Worm (Caenorhabditis elegans) whole organism, L2 larva: ENCODE data around the gene mua-3.
A peak's percentile ranks its signal among the peaks of the same experiment; 100 is the strongest.

Source experiments
- C34F6.9 ChIP-seq: fragments of 150-350 bp; optimal IDR thresholded peaks from 2 replicates; lab custom pipeline; 2014; ENCODE audit warnings: missing biosample characterization, missing genetic modification characterization
- F13H6.1 ChIP-seq: sonication (generic microtip); optimal IDR thresholded peaks from 2 replicates; lab custom pipeline; 2016; ENCODE audit warnings: missing genetic modification characterization, missing compliant biosample characterization
- R02D3.7 ChIP-seq: fragments of 150-350 bp; optimal IDR thresholded peaks from 2 replicates; lab custom pipeline; 2014; ENCODE audit warnings: missing biosample characterization, missing genetic modification characterization
- Y55F3AM.14 ChIP-seq: fragments of 200-800 bp; sonication (Bioruptor generic); optimal IDR thresholded peaks from 2 replicates; lab custom pipeline; 2018; ENCODE audit warnings: mild to moderate bottlenecking, missing genetic modification characterization, missing compliant biosample characterization
- ZK546.5 ChIP-seq: sonication (generic microtip); optimal IDR thresholded peaks from 2 replicates; lab custom pipeline; 2017; ENCODE audit warnings: missing biosample characterization, missing genetic modification characterization
- alr-1 ChIP-seq: fragments of 150-350 bp; optimal IDR thresholded peaks from 2 replicates; lab custom pipeline; 2014; ENCODE audit warnings: missing biosample characterization, missing genetic modification characterization
- aly-2 ChIP-seq: fragments of 150-350 bp; optimal IDR thresholded peaks from 2 replicates; lab custom pipeline; 2014; ENCODE audit warnings: missing biosample characterization, missing genetic modification characterization
- ama-1 ChIP-seq: fragments of 150-350 bp; optimal IDR thresholded peaks from 2 replicates; lab custom pipeline; 2018; ENCODE audit warnings: inconsistent platforms
- blmp-1 ChIP-seq: sonication (generic microtip); optimal IDR thresholded peaks from 2 replicates; lab custom pipeline; 2017; ENCODE audit warnings: missing genetic modification characterization, mild to moderate bottlenecking, missing compliant biosample characterization, antibody characterized with exemption, moderate library complexity; ENCODE audit not compliant: insufficient read depth
- ceh-16 ChIP-seq: fragments of 150-350 bp; optimal IDR thresholded peaks from 2 replicates; lab custom pipeline; 2014; ENCODE audit warnings: missing biosample characterization, missing genetic modification characterization
- ceh-82 ChIP-seq: fragments of 150-350 bp; optimal IDR thresholded peaks from 2 replicates; lab custom pipeline; 2014; ENCODE audit warnings: missing biosample characterization, missing genetic modification characterization
- crh-2 ChIP-seq: sonication (generic microtip); optimal IDR thresholded peaks from 2 replicates; lab custom pipeline; 2017; ENCODE audit warnings: missing biosample characterization, missing genetic modification characterization
- dmd-4 ChIP-seq: sonication (generic microtip); optimal IDR thresholded peaks from 2 replicates; lab custom pipeline; 2017; ENCODE audit warnings: missing biosample characterization, missing genetic modification characterization
- egl-27 ChIP-seq: sonication (generic microtip); optimal IDR thresholded peaks from 3 replicates; lab custom pipeline; 2017; ENCODE audit warnings: missing biosample characterization, missing genetic modification reagents, missing genetic modification characterization
- elt-1 ChIP-seq: fragments of 150-350 bp; optimal IDR thresholded peaks from 2 replicates; lab custom pipeline; 2014; ENCODE audit warnings: missing biosample characterization, missing genetic modification characterization
- elt-3 ChIP-seq: sonication (generic microtip); optimal IDR thresholded peaks from 2 replicates; lab custom pipeline; 2017; ENCODE audit warnings: missing biosample characterization, missing genetic modification characterization
- fos-1 ChIP-seq: fragments of 150-350 bp; optimal IDR thresholded peaks from 2 replicates; lab custom pipeline; 2014; ENCODE audit warnings: missing biosample characterization, missing genetic modification characterization
- gmeb-1 ChIP-seq: fragments of 150-350 bp; optimal IDR thresholded peaks from 2 replicates; lab custom pipeline; 2014; ENCODE audit warnings: missing biosample characterization, missing genetic modification characterization
- lin-11 ChIP-seq: fragments of 150-350 bp; sonication (generic microtip); optimal IDR thresholded peaks from 2 replicates; lab custom pipeline; 2014; ENCODE audit warnings: missing biosample characterization, missing genetic modification characterization, inconsistent platforms, mixed read lengths
- lin-13 ChIP-seq: fragments of 150-350 bp; optimal IDR thresholded peaks from 2 replicates; lab custom pipeline; 2014; ENCODE audit warnings: missing biosample characterization, missing genetic modification reagents, missing genetic modification characterization
- lin-39 ChIP-seq: fragments of 150-350 bp; optimal IDR thresholded peaks from 2 replicates; lab custom pipeline; 2014; ENCODE audit warnings: missing biosample characterization, missing genetic modification reagents, missing genetic modification characterization
- lsy-2 ChIP-seq, 2 experiments: fragments of 150-350 bp in 1 of 2; sonication (generic microtip) in 1 of 2; optimal IDR thresholded peaks; 2 replicates each; lab custom pipeline; 2014 to 2017; ENCODE audit warnings: missing biosample characterization in 2 of 2, missing genetic modification characterization in 2 of 2
- mab-5 ChIP-seq: fragments of 150-350 bp; optimal IDR thresholded peaks from 2 replicates; lab custom pipeline; 2014; ENCODE audit warnings: missing biosample characterization, missing genetic modification characterization
- mbf-1 ChIP-seq: sonication (generic microtip); optimal IDR thresholded peaks from 2 replicates; lab custom pipeline; 2017; ENCODE audit warnings: missing biosample characterization, missing genetic modification characterization
- mdl-1 ChIP-seq, 2 experiments: fragments of 150-350 bp in 1 of 2; sonication (generic microtip) in 1 of 2; optimal IDR thresholded peaks; 2 replicates each; lab custom pipeline; 2017; ENCODE audit warnings: missing biosample characterization in 2 of 2, missing genetic modification characterization in 2 of 2
- nhr-10 ChIP-seq: sonication (generic microtip); optimal IDR thresholded peaks from 2 replicates; lab custom pipeline; 2017; ENCODE audit warnings: missing biosample characterization, missing genetic modification characterization
- nhr-11 ChIP-seq: fragments of 150-350 bp; optimal IDR thresholded peaks from 2 replicates; lab custom pipeline; 2014; ENCODE audit warnings: missing biosample characterization, missing genetic modification characterization
- nhr-12 ChIP-seq: fragments of 150-350 bp; optimal IDR thresholded peaks from 2 replicates; lab custom pipeline; 2014; ENCODE audit warnings: missing biosample characterization, missing genetic modification characterization
- nhr-129 ChIP-seq: fragments of 150-350 bp; optimal IDR thresholded peaks from 2 replicates; lab custom pipeline; 2014; ENCODE audit warnings: missing biosample characterization, missing genetic modification characterization
- nhr-21 ChIP-seq: fragments of 150-350 bp; optimal IDR thresholded peaks from 2 replicates; lab custom pipeline; 2014; ENCODE audit warnings: missing biosample characterization, missing genetic modification characterization
- nhr-23 ChIP-seq: fragments of 150-350 bp; optimal IDR thresholded peaks from 2 replicates; lab custom pipeline; 2014; ENCODE audit warnings: missing biosample characterization, missing genetic modification reagents, missing genetic modification characterization
- nhr-237 ChIP-seq: fragments of 150-350 bp; optimal IDR thresholded peaks from 2 replicates; lab custom pipeline; 2014; ENCODE audit warnings: missing biosample characterization, missing genetic modification characterization
- nhr-25 ChIP-seq: fragments of 150-350 bp; sonication (generic microtip); optimal IDR thresholded peaks from 3 replicates; lab custom pipeline; 2014; ENCODE audit warnings: missing biosample characterization, missing genetic modification characterization
- nhr-6 ChIP-seq: fragments of 150-350 bp; optimal IDR thresholded peaks from 2 replicates; lab custom pipeline; 2014; ENCODE audit warnings: missing biosample characterization, missing genetic modification characterization
- nhr-77 ChIP-seq: fragments of 150-350 bp; optimal IDR thresholded peaks from 2 replicates; lab custom pipeline; 2014; ENCODE audit warnings: missing biosample characterization, missing genetic modification characterization
- peb-1 ChIP-seq: fragments of 150-350 bp; optimal IDR thresholded peaks from 2 replicates; lab custom pipeline; 2014; ENCODE audit warnings: missing biosample characterization, missing genetic modification characterization
- sem-4 ChIP-seq: fragments of 150-350 bp; optimal IDR thresholded peaks from 2 replicates; lab custom pipeline; 2014; ENCODE audit warnings: missing biosample characterization, missing genetic modification reagents, missing genetic modification characterization
- skn-1 ChIP-seq: sonication (generic microtip); optimal IDR thresholded peaks from 2 replicates; lab custom pipeline; 2017; ENCODE audit warnings: missing biosample characterization, missing genetic modification characterization
- sma-3 ChIP-seq: sonication (generic microtip); optimal IDR thresholded peaks from 2 replicates; lab custom pipeline; 2016; ENCODE audit warnings: missing genetic modification reagents, missing genetic modification characterization, missing compliant biosample characterization
- sma-9 ChIP-seq, 2 experiments: fragments of 150-350 bp in 1 of 2; sonication (generic microtip) in 1 of 2; optimal IDR thresholded peaks; 2 replicates each; lab custom pipeline; 2014 to 2016; ENCODE audit warnings: missing genetic modification characterization in 2 of 2, mild to moderate bottlenecking in 1 of 2, missing biosample characterization in 1 of 2, missing compliant biosample characterization in 1 of 2, missing genetic modification reagents in 1 of 2, moderate library complexity in 1 of 2
- snpc-4 ChIP-seq: fragments of 150-350 bp; optimal IDR thresholded peaks from 2 replicates; lab custom pipeline; 2014; ENCODE audit warnings: missing biosample characterization, missing genetic modification characterization
- unc-39 ChIP-seq: fragments of 150-350 bp; optimal IDR thresholded peaks from 2 replicates; lab custom pipeline; 2014; ENCODE audit warnings: missing biosample characterization, missing genetic modification characterization
- unc-55 ChIP-seq: fragments of 150-350 bp; sonication (generic microtip); optimal IDR thresholded peaks from 3 replicates; lab custom pipeline; 2014; ENCODE audit warnings: missing biosample characterization, missing genetic modification reagents, missing genetic modification characterization
- unc-62 ChIP-seq: fragments of 150-350 bp; optimal IDR thresholded peaks from 2 replicates; lab custom pipeline; 2014; ENCODE audit warnings: missing biosample characterization, missing genetic modification reagents, missing genetic modification characterization
- zag-1 ChIP-seq: fragments of 150-350 bp; optimal IDR thresholded peaks from 2 replicates; lab custom pipeline; 2014; ENCODE audit warnings: missing biosample characterization, missing genetic modification characterization
- ztf-1 ChIP-seq: fragments of 200-800 bp; sonication (Bioruptor generic); conservative IDR thresholded peaks from 2 replicates; pipeline ENCODE4 v1.3.6; 2022; ENCODE audit warnings: missing genetic modification characterization, missing compliant biosample characterization
- ztf-11 ChIP-seq: sonication (generic microtip); optimal IDR thresholded peaks from 2 replicates; lab custom pipeline; 2017; ENCODE audit warnings: missing biosample characterization, missing genetic modification characterization
- ztf-4 ChIP-seq: fragments of 150-350 bp; optimal IDR thresholded peaks from 2 replicates; lab custom pipeline; 2014; ENCODE audit warnings: missing biosample characterization, missing genetic modification characterization

Gene mua-3

DNA sequence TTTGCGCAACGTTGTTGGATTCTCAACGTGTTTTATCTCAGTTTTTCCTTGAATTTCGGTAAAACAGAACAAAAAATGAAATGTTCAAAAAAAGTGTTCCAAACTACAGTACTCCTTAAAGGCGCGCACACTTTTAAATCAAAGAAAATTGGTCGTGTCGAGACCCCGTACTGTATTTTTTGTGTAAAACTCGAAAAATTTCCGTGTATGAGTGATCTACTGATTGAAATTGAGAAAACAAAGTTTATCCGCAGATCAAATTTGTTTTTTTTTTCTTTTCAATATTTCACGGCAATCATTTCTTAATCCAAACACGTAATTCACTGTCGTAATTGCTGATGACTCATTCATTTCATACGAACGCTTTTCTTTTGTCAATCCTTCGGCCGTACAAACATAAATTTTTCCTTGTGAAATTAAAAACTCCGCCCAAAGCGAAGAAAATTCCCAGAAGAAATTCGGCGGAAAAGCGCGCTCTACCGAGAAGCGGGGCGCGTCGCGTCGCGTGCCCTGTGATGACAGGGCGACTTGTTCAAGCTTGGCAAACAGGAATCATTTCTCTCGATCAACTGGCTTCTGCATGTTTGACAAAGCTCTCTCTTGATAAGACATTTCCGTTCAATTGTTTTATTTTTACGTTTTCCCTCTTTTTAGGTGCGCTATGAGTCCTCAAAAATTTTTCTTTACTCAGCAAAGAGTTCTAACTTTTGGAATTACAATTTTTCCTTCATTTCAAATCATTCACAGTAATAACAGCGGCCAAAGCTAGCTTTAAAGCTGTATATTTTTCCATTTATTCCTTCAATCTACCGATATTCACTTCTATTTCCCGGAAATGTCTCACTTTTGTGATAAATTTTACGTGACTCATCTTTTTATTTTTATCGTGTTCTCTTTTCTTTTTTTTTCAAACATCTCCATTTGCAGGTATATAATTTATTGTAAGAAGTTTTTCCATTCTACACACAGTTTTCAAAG lies 42.7 kb downstream of the mua-3 start, which contains the start of gene chc-1:
Gene chc-1 (plus strand): TSS at position 928 of the 978 bp plus-strand sequence.
- TF ChIP-seq lin-13 (GFP tag; lab: Kevin White, UChicago) (no peak), unc-39 (tag; lab: Kevin White, UChicago) (no peak), skn-1 (no peak), elt-3 (no peak), nhr-21 (no peak), mbf-1 (tag; lab: Kevin White, UChicago) (no peak), aly-2 (tag; lab: Kevin White, UChicago) (no peak), ztf-11 (no peak), nhr-129 (peak; percentile 34), unc-55 (GFP tag; lab: Kevin White, UChicago) (peak; percentile 51), ZK546.5 (tag; lab: Kevin White, UChicago) (no peak), F13H6.1 (tag; lab: Kevin White, UChicago) (no peak), R02D3.7 (tag; lab: Kevin White, UChicago) (no peak), blmp-1 (tag; lab: Kevin White, UChicago) (no peak), ztf-4 (tag; lab: Kevin White, UChicago) (no peak), lin-11 (tag; lab: Kevin White, UChicago) (no peak), C34F6.9 (tag; lab: Kevin White, UChicago) (peak; percentile 50), sem-4 (tag; lab: Kevin White, UChicago) (no peak), crh-2 (tag; lab: Kevin White, UChicago) (peak; percentile 19), Y55F3AM.14 (no peak), ztf-1 (GFP tag; lab: Robert Waterston, UW) (no peak), ceh-16 (tag; lab: Kevin White, UChicago) (no peak), nhr-25 (no peak), egl-27 (tag; lab: Kevin White, UChicago) (no peak), peb-1 (tag; lab: Kevin White, UChicago) (no peak), ceh-82 (no peak), elt-1 (tag; lab: Kevin White, UChicago) (no peak), nhr-77 (tag; lab: Kevin White, UChicago) (no peak), lsy-2 (tag; optimal IDR thresholded peaks at IDR 0.05; lab: Kevin White, UChicago) (peak in 1 of 2 experiments; percentile 31), mab-5 (tag; lab: Kevin White, UChicago) (no peak), sma-9 (GFP tag; optimal IDR thresholded peaks at IDR 0.05; lab: Kevin White, UChicago) (no peak), sma-9 (tag; optimal IDR thresholded peaks at IDR 0.05; lab: Kevin White, UChicago) (no peak), mdl-1 (tag; optimal IDR thresholded peaks at IDR 0.05; lab: Kevin White, UChicago) (no peak), nhr-237 (no peak), snpc-4 (tag; lab: Kevin White, UChicago) (no peak), gmeb-1 (tag; lab: Kevin White, UChicago) (peak; percentile 25), zag-1 (tag; lab: Kevin White, UChicago) (no peak), nhr-23 (no peak), unc-62 (GFP tag; lab: Kevin White, UChicago) (no peak), dmd-4 (no peak), nhr-10 (tag; lab: Kevin White, UChicago) (no peak), alr-1 (tag; lab: Kevin White, UChicago) (no peak), lin-39 (no peak), ama-1 (lab: Kevin White, UChicago) (no peak), nhr-6 (tag; lab: Kevin White, UChicago) (no peak), nhr-11 (no peak), sma-3 (no peak), nhr-12 (tag; lab: Kevin White, UChicago) (no peak), fos-1 (tag; lab: Kevin White, UChicago) (peak; percentile 75)
